Worm (Caenorhabditis elegans) whole organism, L4 larva: ENCODE results near the gene msp-53.
"Not testable (repeated sequence)": the region's sequence is repeated elsewhere in the genome, so short reads cannot be mapped to it uniquely, and the experiment has no call there.

ENCODE experiments used
- D1046.2 ChIP-seq: fragments of 200-800 bp; sonication (Bioruptor generic); IDR thresholded peaks from 2 replicates; pipeline ENCODE4 v1.3.6; 2022; ENCODE audit warnings: missing genetic modification characterization, missing compliant biosample characterization
- F49E8.2 ChIP-seq: sonication (generic microtip); optimal IDR thresholded peaks from 2 replicates; lab custom pipeline; 2016; ENCODE audit warnings: missing compliant biosample characterization, mild to moderate bottlenecking, missing genetic modification characterization, borderline replicate concordance
- T26A8.4 ChIP-seq: fragments of 200-800 bp; sonication (Bioruptor generic); IDR thresholded peaks from 2 replicates; pipeline ENCODE4 v1.3.6; 2022; ENCODE audit warnings: missing genetic modification characterization, missing compliant biosample characterization
- Y105C5A.15 ChIP-seq: fragments of 200-800 bp; sonication (Bioruptor generic); IDR thresholded peaks from 2 replicates; pipeline ENCODE4 v1.3.6; 2022; ENCODE audit warnings: missing genetic modification characterization, missing compliant biosample characterization
- aha-1 ChIP-seq: fragments of 150-350 bp; peaks from one replicate; lab custom pipeline; 2014; ENCODE audit warnings: missing biosample characterization, missing genetic modification characterization
- ama-1 ChIP-seq: fragments of 150-350 bp; optimal IDR thresholded peaks from 2 replicates; lab custom pipeline; 2014; ENCODE audit warnings: inconsistent platforms, mixed read lengths
- attf-4 ChIP-seq: sonication (generic microtip); optimal IDR thresholded peaks from 3 replicates; lab custom pipeline; 2017; ENCODE audit warnings: missing biosample characterization, missing genetic modification characterization
- ceh-20 ChIP-seq: fragments of 200-800 bp; sonication (Bioruptor generic); IDR thresholded peaks from 2 replicates; pipeline ENCODE4 v1.3.6; 2022; ENCODE audit warnings: missing genetic modification reagents, missing genetic modification characterization, missing compliant biosample characterization
- ceh-32 ChIP-seq: sonication (generic microtip); optimal IDR thresholded peaks from 2 replicates; lab custom pipeline; 2016; ENCODE audit warnings: mild to moderate bottlenecking, missing genetic modification characterization, missing compliant biosample characterization; ENCODE audit not compliant: poor library complexity
- ceh-44 ChIP-seq: fragments of 200-800 bp; sonication (Bioruptor generic); IDR thresholded peaks from 2 replicates; pipeline ENCODE4 v1.3.6; 2022; ENCODE audit warnings: missing genetic modification reagents, missing genetic modification characterization, missing compliant biosample characterization
- ctbp-1 ChIP-seq: fragments of 200-800 bp; sonication (Bioruptor generic); IDR thresholded peaks from 2 replicates; pipeline ENCODE4 v1.3.6; 2022; ENCODE audit warnings: missing genetic modification reagents, missing genetic modification characterization, missing compliant biosample characterization
- dpl-1 ChIP-seq: fragments of 150-350 bp; optimal IDR thresholded peaks from 2 replicates; lab custom pipeline; 2014; ENCODE audit warnings: missing biosample characterization, missing genetic modification reagents, missing genetic modification characterization
- dve-1 ChIP-seq: sonication (generic microtip); optimal IDR thresholded peaks from 2 replicates; lab custom pipeline; 2017; ENCODE audit warnings: antibody characterized with exemption, mild to moderate bottlenecking, missing genetic modification characterization, missing compliant biosample characterization; ENCODE audit not compliant: insufficient read depth
- egl-27 ChIP-seq: sonication (generic microtip); optimal IDR thresholded peaks from 3 replicates; lab custom pipeline; 2017; ENCODE audit warnings: missing biosample characterization, missing genetic modification reagents, missing genetic modification characterization
- egl-43 ChIP-seq: fragments of 200-800 bp; sonication (Bioruptor generic); IDR thresholded peaks from 2 replicates; pipeline ENCODE4 v1.3.6; 2022; ENCODE audit warnings: missing genetic modification reagents, missing genetic modification characterization, missing compliant biosample characterization
- hlh-11 ChIP-seq: fragments of 200-800 bp; sonication (Bioruptor generic); optimal IDR thresholded peaks from 2 replicates; lab custom pipeline; 2018; ENCODE audit warnings: mild to moderate bottlenecking, missing genetic modification characterization, missing compliant biosample characterization
- hlh-30 ChIP-seq: sonication (generic microtip); optimal IDR thresholded peaks from 2 replicates; lab custom pipeline; 2017; ENCODE audit warnings: antibody characterized with exemption, mild to moderate bottlenecking, missing genetic modification characterization, missing compliant biosample characterization; ENCODE audit not compliant: insufficient read depth
- jun-1 ChIP-seq: fragments of 150-350 bp; optimal IDR thresholded peaks from 2 replicates; lab custom pipeline; 2014; ENCODE audit warnings: missing biosample characterization, missing genetic modification reagents, missing genetic modification characterization
- lin-29 ChIP-seq: fragments of 200-800 bp; sonication (Bioruptor generic); IDR thresholded peaks from 2 replicates; pipeline ENCODE4 v1.3.6; 2022; ENCODE audit warnings: missing genetic modification reagents, missing genetic modification characterization, missing compliant biosample characterization
- lin-39 ChIP-seq: fragments of 150-350 bp; optimal IDR thresholded peaks from 2 replicates; lab custom pipeline; 2014; ENCODE audit warnings: missing biosample characterization, missing genetic modification reagents, missing genetic modification characterization
- madf-9 ChIP-seq: fragments of 200-800 bp; sonication (Bioruptor generic); conservative IDR thresholded peaks from 2 replicates; pipeline ENCODE4 v1.3.6; 2022; ENCODE audit warnings: missing genetic modification reagents, missing genetic modification characterization, missing compliant biosample characterization
- mdl-1 ChIP-seq, 2 experiments: fragments of 150-350 bp in 1 of 2; sonication (generic microtip) in 1 of 2; optimal IDR thresholded peaks; 2 replicates each; lab custom pipeline; 2014 to 2017; ENCODE audit warnings: missing biosample characterization in 2 of 2, missing genetic modification characterization in 2 of 2
- mep-1 ChIP-seq: fragments of 150-350 bp; sonication (generic microtip); optimal IDR thresholded peaks from 3 replicates; lab custom pipeline; 2014; ENCODE audit warnings: missing biosample characterization, missing genetic modification characterization
- mxl-2 ChIP-seq: fragments of 200-800 bp; sonication (Bioruptor generic); conservative IDR thresholded peaks from 2 replicates; pipeline ENCODE4 v1.3.6; 2022; ENCODE audit warnings: missing genetic modification reagents, missing genetic modification characterization, missing compliant biosample characterization
- nhr-25 ChIP-seq: sonication (generic microtip); optimal IDR thresholded peaks from 2 replicates; lab custom pipeline; 2017; ENCODE audit warnings: missing genetic modification characterization, mild to moderate bottlenecking, missing compliant biosample characterization, antibody characterized with exemption, moderate library complexity, borderline replicate concordance; ENCODE audit not compliant: insufficient read depth
- nhr-48 ChIP-seq: sonication (generic microtip); optimal IDR thresholded peaks from 2 replicates; lab custom pipeline; 2016; ENCODE audit warnings: mild to moderate bottlenecking, missing genetic modification characterization, missing compliant biosample characterization
- nhr-6 ChIP-seq: fragments of 150-350 bp; optimal IDR thresholded peaks from 2 replicates; lab custom pipeline; 2014; ENCODE audit warnings: missing biosample characterization, missing genetic modification characterization
- nhr-76 ChIP-seq: fragments of 150-350 bp; optimal IDR thresholded peaks from 2 replicates; lab custom pipeline; 2014; ENCODE audit warnings: missing biosample characterization, missing genetic modification characterization
- sdz-12 ChIP-seq: fragments of 200-800 bp; sonication (Bioruptor generic); optimal IDR thresholded peaks from 2 replicates; lab custom pipeline; 2018; ENCODE audit warnings: mild to moderate bottlenecking, missing genetic modification characterization, missing compliant biosample characterization
- snpc-1.2 ChIP-seq: fragments of 200-800 bp; sonication (Bioruptor generic); IDR thresholded peaks from 2 replicates; pipeline ENCODE4 v1.3.6; 2022; ENCODE audit warnings: missing genetic modification reagents, missing genetic modification characterization, missing compliant biosample characterization
- snpc-4 ChIP-seq: fragments of 150-350 bp; optimal IDR thresholded peaks from 2 replicates; lab custom pipeline; 2014; ENCODE audit warnings: missing biosample characterization, missing genetic modification characterization
- spr-1 ChIP-seq: sonication (generic microtip); optimal IDR thresholded peaks from 2 replicates; lab custom pipeline; 2016; ENCODE audit warnings: mild to moderate bottlenecking, missing genetic modification characterization, missing compliant biosample characterization
- unc-39 ChIP-seq: sonication (generic microtip); optimal IDR thresholded peaks from 2 replicates; lab custom pipeline; 2017; ENCODE audit warnings: missing biosample characterization, missing genetic modification characterization
- unc-62 ChIP-seq, 3 experiments: fragments of 150-350 bp in 1 of 3; sonication (generic microtip); optimal IDR thresholded peaks in 2 of 3; peaks in 1 of 3; 1 replicate in 1 of 3; 2 replicates in 2 of 3; lab custom pipeline; 2014 to 2017; ENCODE audit warnings: missing biosample characterization in 3 of 3, missing genetic modification characterization in 3 of 3, missing genetic modification reagents in 3 of 3, missing genotype in 1 of 3
- zag-1 ChIP-seq: fragments of 150-350 bp; optimal IDR thresholded peaks from 2 replicates; lab custom pipeline; 2014; ENCODE audit warnings: missing biosample characterization, missing genetic modification characterization
- zip-11 ChIP-seq: fragments of 200-800 bp; sonication (Bioruptor generic); IDR thresholded peaks from 2 replicates; pipeline ENCODE4 v1.3.6; 2022; ENCODE audit warnings: missing genetic modification characterization, missing compliant biosample characterization

The msp-53 gene

DNA sequence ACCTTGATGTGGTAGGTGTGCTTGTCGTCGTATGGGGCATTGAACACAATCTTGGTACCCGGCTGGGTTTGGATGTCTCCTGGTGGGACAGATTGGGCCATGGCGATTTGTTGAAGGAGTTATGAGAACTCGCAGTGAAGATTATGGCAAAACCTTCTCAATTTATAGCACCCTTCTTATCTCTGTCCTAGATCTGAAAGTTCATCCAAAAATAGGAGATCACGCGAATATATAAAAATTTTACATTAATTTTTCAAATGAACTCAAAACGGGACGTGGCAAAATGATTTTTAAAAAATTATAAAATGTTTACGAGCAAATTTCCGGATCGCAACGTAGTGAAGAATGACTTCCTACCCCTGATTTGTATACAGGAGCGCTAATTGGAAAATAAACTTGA lies at the start of gene msp-53:
Gene msp-53 (minus strand): TSS at position 101 of the 400 bp plus-strand sequence.
- TF ChIP-seq T26A8.4 (GFP tag; lab: Robert Waterston, UW); spr-1; snpc-1.2 (GFP tag; lab: Robert Waterston, UW): not testable (repeated sequence)

DNA sequence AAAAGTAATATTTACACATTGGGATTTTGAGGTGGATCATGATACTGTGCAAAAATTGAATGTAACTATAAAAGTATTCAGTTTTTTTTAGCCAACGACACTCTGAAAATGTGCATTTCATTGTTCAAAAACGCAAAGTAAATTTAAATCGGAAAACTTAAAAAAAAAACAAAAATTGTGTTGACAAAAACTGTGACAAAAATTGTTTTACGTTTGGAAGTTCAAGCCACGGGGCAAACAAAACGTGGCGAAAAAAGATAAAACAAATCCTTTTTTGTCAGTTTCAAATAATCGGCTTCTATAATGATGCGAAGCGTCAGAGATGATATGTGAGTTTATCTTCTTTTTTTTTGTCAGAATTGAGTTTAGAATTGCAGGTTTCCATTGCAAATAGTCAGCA lies 46.7 kb upstream of the msp-53 start, which contains the start of gene AC7.3:
Gene AC7.3 (plus strand): TSS at position 301 of the 400 bp plus-strand sequence.
- TF ChIP-seq D1046.2, result no peak
- TF ChIP-seq mxl-2, result no peak
- no peak for TF ChIP-seq nhr-76 (tag; lab: Kevin White, UChicago)
- TF ChIP-seq zip-11, result no peak
- no peak for TF ChIP-seq Y105C5A.15 (GFP tag; lab: Robert Waterston, UW)
- no peak for TF ChIP-seq nhr-48 (tag; lab: Kevin White, UChicago)
- no peak for TF ChIP-seq hlh-11 (tag; lab: Kevin White, UChicago)
- no peak for TF ChIP-seq nhr-6 (tag; lab: Kevin White, UChicago)
- no peak for TF ChIP-seq lin-39
- TF ChIP-seq mep-1 (tag; lab: Kevin White, UChicago), result no peak
- no peak for TF ChIP-seq unc-39 (tag; lab: Kevin White, UChicago)
- no peak for TF ChIP-seq ceh-44
- TF ChIP-seq lin-29 (GFP tag; lab: Robert Waterston, UW), result no peak
- no peak for TF ChIP-seq ceh-32 (tag; lab: Kevin White, UChicago)

DNA sequence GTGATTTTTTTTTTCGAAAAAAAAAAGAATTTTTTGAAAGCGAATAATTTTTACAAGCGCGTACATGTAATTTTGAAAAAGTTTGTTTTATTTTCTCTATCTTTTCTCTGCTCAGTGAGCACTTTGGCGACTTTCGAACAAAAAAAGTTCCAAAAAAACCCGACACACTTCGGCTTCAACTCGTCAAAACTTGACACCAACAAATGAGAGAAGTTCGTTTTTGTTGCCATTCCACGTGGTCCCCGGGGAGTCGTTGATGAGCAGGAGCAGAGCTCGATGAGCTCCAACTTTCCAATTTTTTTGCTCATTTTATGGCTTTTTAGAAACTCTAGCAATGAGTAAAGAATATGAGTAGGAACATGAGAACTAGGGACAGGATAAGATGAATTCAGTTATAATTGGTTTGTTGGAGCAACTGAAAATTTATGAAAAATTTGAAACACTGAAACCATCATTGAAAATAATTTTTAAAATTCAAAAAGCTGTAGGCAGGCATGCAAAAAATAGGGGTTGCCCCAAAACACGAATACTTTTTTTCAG lies 45.6 kb upstream of the msp-53 start:
- TF ChIP-seq mdl-1 (tag; optimal IDR thresholded peaks at IDR 0.05; lab: Kevin White, UChicago) (peak in 1 of 2 experiments; percentile 42), sdz-12 (GFP tag; lab: Kevin White, UChicago) (no peak), unc-62 (GFP tag; optimal IDR thresholded peaks at IDR 0.05 in 1 of 2; lab: Kevin White, UChicago) (peak in 1 of 2 experiments; percentile 9), unc-62 (tag; optimal IDR thresholded peaks at IDR 0.05; lab: Kevin White, UChicago) (no peak), aha-1 (tag; lab: Kevin White, UChicago) (peak; percentile 98), hlh-30 (tag; lab: Kevin White, UChicago) (no peak), ceh-20 (GFP tag; lab: Robert Waterston, UW) (0 out of 2 replicates have a peak, but pooled peaks have one; percentile 57)

DNA sequence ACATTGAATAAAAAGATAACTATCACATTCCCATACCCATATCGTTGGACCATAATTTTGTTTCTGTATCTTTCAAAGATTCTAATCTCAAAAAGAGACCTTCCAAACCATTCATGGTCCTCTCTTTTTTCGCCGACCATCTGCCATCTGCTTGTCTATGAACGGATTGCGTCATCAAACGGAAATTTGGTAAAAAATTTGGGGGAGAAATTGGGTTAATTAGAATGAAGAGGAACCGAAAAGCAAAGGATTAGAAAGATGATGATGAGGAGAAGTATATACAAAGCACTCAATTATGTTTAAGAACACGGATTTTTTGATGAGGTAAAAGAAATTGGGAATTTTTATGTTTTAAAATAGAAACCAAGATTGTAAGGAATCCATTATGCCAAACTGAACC lies 45.1 kb upstream of the msp-53 start:
- TF ChIP-seq Y105C5A.15 (GFP tag; lab: Robert Waterston, UW) (no peak), jun-1 (tag; lab: Kevin White, UChicago) (no peak), mdl-1 (tag; optimal IDR thresholded peaks at IDR 0.05; lab: Kevin White, UChicago) (no peak), nhr-25 (tag; lab: Kevin White, UChicago) (no peak), egl-43 (no peak), ctbp-1 (GFP tag; lab: Robert Waterston, UW) (no peak), attf-4 (tag; lab: Kevin White, UChicago) (no peak), zag-1 (no peak), spr-1 (no peak), ceh-32 (tag; lab: Kevin White, UChicago) (no peak), dve-1 (tag; lab: Kevin White, UChicago) (no peak), madf-9 (no peak), snpc-4 (no peak), ama-1 (lab: Kevin White, UChicago) (no peak), egl-27 (tag; lab: Kevin White, UChicago) (no peak), F49E8.2 (no peak), dpl-1 (no peak), mep-1 (tag; lab: Kevin White, UChicago) (no peak), aha-1 (tag; lab: Kevin White, UChicago) (no peak)
